Fruit fly (Drosophila melanogaster): Measurements from ENCODE around the gene CG14130.

DNA sequence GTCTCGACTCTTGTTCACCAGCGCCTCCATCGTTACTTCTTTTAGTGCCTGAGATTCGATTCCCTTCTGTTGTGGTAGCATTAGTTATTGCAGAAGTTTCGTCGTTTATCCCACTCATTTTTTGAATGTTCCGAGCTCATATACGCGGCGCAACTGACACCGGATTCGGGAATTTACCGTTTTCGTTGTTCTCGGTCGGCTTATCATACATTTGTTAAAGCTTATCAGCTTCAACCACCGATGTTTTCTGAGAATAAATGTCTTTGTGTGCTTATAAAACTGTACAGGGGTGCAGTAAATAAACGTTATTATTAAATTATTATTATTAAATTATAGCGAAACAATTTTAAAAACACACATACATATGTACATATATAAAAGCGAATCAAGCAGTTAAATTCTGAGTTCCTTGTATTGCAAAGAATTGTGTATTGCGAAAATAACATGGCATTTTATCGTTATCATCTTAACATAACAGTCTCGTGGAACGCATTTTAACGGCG is 21.4 kb downstream of the CG14130 start, which contains the start of gene CG43064:
- TF ChIP-seq CG4496 (GFP tag; IDR thresholded peaks at IDR 0.05): no peak
- TF ChIP-seq CG8301 (tag; optimal IDR thresholded peaks at IDR 0.05): no peak
- no peak for TF ChIP-seq CG14655 (GFP tag; optimal IDR thresholded peaks at IDR 0.05)
- no peak for TF ChIP-seq Pif1A (GFP tag; optimal IDR thresholded peaks at IDR 0.05)
- no peak for TF ChIP-seq Snoo (tag; optimal IDR thresholded peaks at IDR 0.05)
- TF ChIP-seq CG13204 (GFP tag; optimal IDR thresholded peaks at IDR 0.05): no peak
- TF ChIP-seq Pif1B (GFP tag; optimal IDR thresholded peaks at IDR 0.05): no peak
- TF ChIP-seq CG12605 (GFP tag; IDR thresholded peaks at IDR 0.05): no peak
- TF ChIP-seq rn (GFP tag; IDR thresholded peaks at IDR 0.05): no peak
- TF ChIP-seq EcR (GFP tag; optimal IDR thresholded peaks at IDR 0.05): no peak
- no peak for TF ChIP-seq CG17806 (tag; optimal IDR thresholded peaks at IDR 0.05)
- no peak for TF ChIP-seq CG32121 (GFP tag; IDR thresholded peaks at IDR 0.05)
- no peak for TF ChIP-seq fd96Ca (GFP tag; IDR thresholded peaks at IDR 0.05)
- TF ChIP-seq CG9948 (tag; optimal IDR thresholded peaks at IDR 0.05): no peak
